Fruit fly (Drosophila melanogaster): Measurements from ENCODE around the gene CG3457.

Gene CG3457

DNA sequence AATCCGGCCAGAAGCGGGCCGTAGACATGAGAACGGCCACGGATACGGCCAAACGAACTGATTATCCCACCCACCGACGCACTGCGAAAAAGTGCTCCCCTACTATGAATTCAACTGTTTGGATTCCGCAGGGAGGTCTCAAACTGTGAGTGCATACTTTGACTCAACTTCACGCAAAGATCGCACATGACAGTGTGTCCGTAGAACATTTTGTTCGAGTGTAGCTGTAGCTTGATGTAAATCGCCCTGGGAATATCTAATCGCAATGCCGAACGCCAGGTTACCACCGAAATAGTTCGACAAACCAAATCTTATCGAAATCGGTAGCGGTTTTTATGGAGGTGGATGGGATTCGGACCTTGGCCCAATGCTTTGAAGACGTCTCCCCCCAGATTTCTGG is 26.6 kb upstream of the CG3457 start:
- TF ChIP-seq Lpt (GFP tag; optimal IDR thresholded peaks at IDR 0.05) (no peak), CG6808 (GFP tag; optimal IDR thresholded peaks at IDR 0.05) (no peak)

DNA sequence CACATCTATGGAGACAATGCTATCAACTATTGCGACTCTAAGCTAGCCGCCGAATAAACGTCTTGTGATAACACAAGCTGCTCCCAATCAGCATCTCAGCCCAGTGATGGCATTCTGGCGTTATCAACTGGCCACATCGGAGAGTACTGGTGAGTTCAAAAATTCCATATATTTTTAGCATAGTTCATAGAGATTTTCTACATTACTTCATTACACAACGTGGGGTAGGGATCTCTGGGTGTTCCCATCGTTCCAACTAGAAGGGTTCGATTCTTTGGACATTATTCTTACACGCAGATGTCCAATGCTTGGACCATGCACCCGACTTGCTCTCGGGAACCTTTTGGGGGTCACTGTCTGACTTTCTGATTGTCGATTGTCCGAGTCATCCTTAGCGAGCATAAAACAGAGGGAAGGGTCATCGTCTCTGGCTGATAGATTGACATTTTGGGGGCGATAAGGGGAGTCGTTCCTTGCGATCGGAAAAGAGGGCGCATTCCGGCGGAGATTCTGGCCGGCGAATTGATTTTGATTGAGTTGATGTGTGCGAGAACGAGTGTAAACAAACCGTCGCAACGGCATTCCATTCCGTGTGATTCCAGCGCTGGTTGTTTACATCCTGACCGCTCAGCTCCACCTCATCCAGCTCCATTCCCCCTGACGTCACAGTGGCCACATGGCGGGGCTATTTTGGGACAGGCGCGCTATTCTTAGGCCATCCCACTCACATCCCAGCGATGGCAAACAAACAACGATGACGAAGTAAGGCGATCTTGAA is 25.3 kb upstream of the CG3457 start, which contains the start of the genes Cyp4d1 and CG3630:
Gene Cyp4d1 (minus strand): TSS at position 51 of the 778 bp plus-strand sequence.
Gene CG3630 (plus strand): TSS at position 67 of the 778 bp plus-strand sequence.
- peak; percentile 96 for TF ChIP-seq svp (GFP tag)
- no peak for TF ChIP-seq net (GFP tag; optimal IDR thresholded peaks at IDR 0.05)

DNA sequence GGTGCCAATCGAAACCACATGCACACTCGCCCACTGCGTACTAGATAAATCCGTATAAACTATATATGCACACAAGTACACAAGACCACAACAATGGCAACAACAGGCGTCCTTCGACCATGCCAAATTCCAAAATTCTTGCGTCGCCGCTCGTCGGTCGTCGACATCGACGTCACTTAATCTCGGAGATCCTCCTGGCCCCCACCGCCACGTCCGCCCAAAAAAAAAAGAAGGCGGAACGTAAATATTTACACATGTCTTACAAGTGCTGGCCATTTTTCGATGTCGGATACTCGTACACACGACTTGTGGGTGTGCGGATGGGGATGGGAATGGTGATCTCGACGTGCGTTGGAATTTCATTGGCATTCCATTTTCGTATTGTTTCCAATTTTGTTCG is 24.3 kb upstream of the CG3457 start:
- TF ChIP-seq vri (GFP tag; optimal IDR thresholded peaks at IDR 0.05) (no peak), cyc (GFP tag; optimal IDR thresholded peaks at IDR 0.05) (no peak), Sox14 (GFP tag; optimal IDR thresholded peaks at IDR 0.05) (no peak), fkh (GFP tag; optimal IDR thresholded peaks at IDR 0.05) (no peak), CG16779 (tag; optimal IDR thresholded peaks at IDR 0.05) (no peak), CG11762 (GFP tag; optimal IDR thresholded peaks at IDR 0.05; ENCODE audit: insufficient read depth) (no peak), CG11294 (GFP tag; IDR thresholded peaks at IDR 0.05) (no peak), achi (GFP tag; optimal IDR thresholded peaks at IDR 0.05) (no peak), fd59A (GFP tag; optimal IDR thresholded peaks at IDR 0.05) (no peak), dac (GFP tag; optimal IDR thresholded peaks at IDR 0.05) (no peak), Hr4 (GFP tag; optimal IDR thresholded peaks at IDR 0.05) (no peak), CG15336 (GFP tag; IDR thresholded peaks at IDR 0.05) (no peak), Gug (GFP tag; IDR thresholded peaks at IDR 0.05) (no peak), CG11902 (GFP tag; optimal IDR thresholded peaks at IDR 0.05) (no peak), Sox102F (GFP tag; optimal IDR thresholded peaks at IDR 0.05) (no peak), CG8632 (GFP tag; optimal IDR thresholded peaks at IDR 0.05) (no peak), dsx (GFP tag; optimal IDR thresholded peaks at IDR 0.05; ENCODE audit: poor library complexity, severe bottlenecking) (no peak), CG3032 (tag; optimal IDR thresholded peaks at IDR 0.05) (no peak), salr (GFP tag; optimal IDR thresholded peaks at IDR 0.05) (no peak), net (GFP tag; optimal IDR thresholded peaks at IDR 0.05) (no peak)

- TF ChIP-seq salr (GFP tag; optimal IDR thresholded peaks at IDR 0.05): no peak
- TF ChIP-seq CG7368 (GFP tag; optimal IDR thresholded peaks at IDR 0.05): no peak
- peak; percentile 7 for TF ChIP-seq pdm3 (GFP tag; optimal IDR thresholded peaks at IDR 0.05)
- no peak for TF ChIP-seq CG11902 (GFP tag; optimal IDR thresholded peaks at IDR 0.05)
- TF ChIP-seq fd85E (GFP tag; optimal IDR thresholded peaks at IDR 0.05): no peak
- TF ChIP-seq acj6 (GFP tag; optimal IDR thresholded peaks at IDR 0.05): no peak
- TF ChIP-seq fkh (GFP tag; optimal IDR thresholded peaks at IDR 0.05): no peak
- no peak for TF ChIP-seq CG10631 (GFP tag; optimal IDR thresholded peaks at IDR 0.05)
- TF ChIP-seq topi (GFP tag; optimal IDR thresholded peaks at IDR 0.05): no peak
- no peak for TF ChIP-seq Smox (GFP tag; optimal IDR thresholded peaks at IDR 0.05)
- no peak for TF ChIP-seq ss (GFP tag; optimal IDR thresholded peaks at IDR 0.05)
- no peak for TF ChIP-seq Ets21C (GFP tag; optimal IDR thresholded peaks at IDR 0.05)
- TF ChIP-seq Eip75B (GFP tag; optimal IDR thresholded peaks at IDR 0.05): no peak
- no peak for TF ChIP-seq CG9139 (GFP tag; optimal IDR thresholded peaks at IDR 0.05)
- peak; percentile 0 for TF ChIP-seq CG4318 (GFP tag; optimal IDR thresholded peaks at IDR 0.05)
- no peak for TF ChIP-seq CG6808 (GFP tag; optimal IDR thresholded peaks at IDR 0.05)
- peak; percentile 53 for TF ChIP-seq Hr4 (GFP tag; optimal IDR thresholded peaks at IDR 0.05)
- no peak for TF ChIP-seq dsx (GFP tag; optimal IDR thresholded peaks at IDR 0.05; ENCODE audit: poor library complexity, severe bottlenecking)
- TF ChIP-seq CG11762 (GFP tag; optimal IDR thresholded peaks at IDR 0.05; ENCODE audit: insufficient read depth): no peak
- no peak for TF ChIP-seq CG16779 (tag; optimal IDR thresholded peaks at IDR 0.05)
- TF ChIP-seq CG8319 (GFP tag; optimal IDR thresholded peaks at IDR 0.05): no peak
- peak; percentile 23; the same call in 1 of the 2 replicates for TF ChIP-seq CG11294 (GFP tag; IDR thresholded peaks at IDR 0.05)
- TF ChIP-seq vri (GFP tag; optimal IDR thresholded peaks at IDR 0.05): no peak
- peak; percentile 81 for TF ChIP-seq eg (GFP tag; IDR thresholded peaks at IDR 0.05)
- TF ChIP-seq OdsH (GFP tag; optimal IDR thresholded peaks at IDR 0.05): no peak
- TF ChIP-seq Sox14 (GFP tag; optimal IDR thresholded peaks at IDR 0.05): no peak
- peak; percentile 48 for TF ChIP-seq svp (GFP tag)
- TF ChIP-seq Hr38 (GFP tag; optimal IDR thresholded peaks at IDR 0.05): no peak
- no peak for TF ChIP-seq net (GFP tag; optimal IDR thresholded peaks at IDR 0.05)
- TF ChIP-seq CG8119 (GFP tag; IDR thresholded peaks at IDR 0.05): peak; percentile 66
- no peak for TF ChIP-seq Ets96B (tag; optimal IDR thresholded peaks at IDR 0.05)
- no peak for TF ChIP-seq Eip93F (GFP tag; optimal IDR thresholded peaks at IDR 0.05)
- TF ChIP-seq CG6792 (GFP tag; optimal IDR thresholded peaks at IDR 0.05): no peak
Observed at dm6 chrX:2165394-2165793, 22.2 kb upstream of the CG3457 start.

All from whole organism, prepupa.